Worm (Caenorhabditis elegans): ENCODE results near the gene F28H7.2.

The F28H7.2 gene

DNA sequence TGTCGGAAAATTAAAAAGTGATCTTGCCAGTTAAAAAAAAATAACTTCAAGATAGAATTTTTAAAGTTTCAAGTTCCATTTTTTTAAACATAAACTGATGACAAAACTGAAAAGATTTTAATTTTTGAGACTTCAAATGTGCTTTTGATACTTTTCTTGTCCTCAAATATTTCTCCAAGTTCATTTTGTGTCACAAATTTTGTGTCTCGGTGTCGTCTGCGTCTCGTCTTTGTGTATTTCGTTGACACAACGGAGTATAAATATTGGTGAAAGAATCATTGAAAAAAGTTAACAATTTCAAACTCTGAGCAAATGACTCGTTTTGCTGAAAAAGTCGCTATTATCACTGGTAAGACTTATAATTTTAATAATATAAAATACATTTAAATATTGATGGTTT lies 36.3 kb downstream of the F28H7.2 start, which contains the start of gene D1054.8:
D1054.8 (plus strand) TSS at position 301 of the 400 bp plus-strand sequence.
- TF ChIP-seq mab-5 (tag; optimal IDR thresholded peaks at IDR 0.05), result no peak
- no peak for TF ChIP-seq drap-1 (GFP tag; optimal IDR thresholded peaks at IDR 0.05)
- no peak for TF ChIP-seq mls-2 (tag; optimal IDR thresholded peaks at IDR 0.05)
- TF ChIP-seq lsy-2 (tag; optimal IDR thresholded peaks at IDR 0.05), result no peak
- TF ChIP-seq ceh-43 (GFP tag; optimal IDR thresholded peaks at IDR 0.05), result no peak
- no peak for TF ChIP-seq pha-4 (tag; optimal IDR thresholded peaks at IDR 0.05)
- no peak for TF ChIP-seq flh-1 (GFP tag; optimal IDR thresholded peaks at IDR 0.05)
- TF ChIP-seq nhr-76 (tag; optimal IDR thresholded peaks at IDR 0.05), result no peak

DNA sequence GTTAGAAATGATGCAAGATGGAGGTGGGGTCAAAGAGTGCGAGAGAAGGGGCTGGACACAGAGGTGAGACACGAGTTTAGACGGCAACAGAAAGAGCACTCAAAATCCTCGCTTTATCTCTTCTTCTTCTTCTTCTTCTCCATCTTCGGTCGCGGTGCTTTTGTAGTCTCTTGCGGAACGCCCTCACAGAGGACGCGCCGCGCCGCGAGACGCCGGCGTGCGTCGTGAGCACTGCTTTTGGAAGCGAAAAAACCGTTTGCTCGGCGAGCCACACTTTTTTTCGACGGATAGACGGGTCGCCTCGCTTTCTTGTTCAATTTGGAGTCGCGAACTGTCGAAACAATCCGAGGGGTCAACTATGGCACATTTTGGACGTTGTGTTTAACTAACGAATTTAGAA lies 43.2 kb downstream of the F28H7.2 start, which contains the start of gene D1054.9:
D1054.9 (minus strand) TSS at position 137 of the 400 bp plus-strand sequence.
- TF ChIP-seq pha-4 (tag; optimal IDR thresholded peaks at IDR 0.05) (no peak), ceh-83 (GFP tag; optimal IDR thresholded peaks at IDR 0.05) (no peak), ces-1 (GFP tag; optimal IDR thresholded peaks at IDR 0.05) (no peak), cnd-1 (tag; optimal IDR thresholded peaks at IDR 0.05) (no peak)

DNA sequence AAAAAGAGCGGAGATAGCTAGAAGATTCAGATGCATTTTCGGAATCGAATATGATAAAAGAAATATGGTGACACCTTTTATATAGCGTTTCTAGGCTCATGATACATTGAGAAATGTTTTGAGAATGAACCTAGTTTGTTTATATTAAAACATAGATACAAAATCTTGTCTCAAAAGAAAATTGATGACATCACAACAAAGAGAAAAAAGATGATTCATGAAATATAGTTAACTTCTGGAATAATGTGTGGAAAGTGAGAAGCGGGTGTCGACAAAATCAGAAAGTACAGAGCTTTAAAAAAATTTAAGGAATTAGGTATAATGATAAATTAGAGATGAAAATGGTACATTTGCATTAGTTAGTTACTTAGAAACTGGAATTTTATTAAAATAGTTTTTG lies 45.1 kb downstream of the F28H7.2 start, which contains the start of gene D1054.10:
D1054.10 (minus strand) TSS at position 101 of the 400 bp plus-strand sequence.
- TF ChIP-seq cnd-1 (tag; optimal IDR thresholded peaks at IDR 0.05) (no peak), pha-4 (tag; optimal IDR thresholded peaks at IDR 0.05) (no peak), nhr-28 (tag; optimal IDR thresholded peaks at IDR 0.05) (no peak)

DNA sequence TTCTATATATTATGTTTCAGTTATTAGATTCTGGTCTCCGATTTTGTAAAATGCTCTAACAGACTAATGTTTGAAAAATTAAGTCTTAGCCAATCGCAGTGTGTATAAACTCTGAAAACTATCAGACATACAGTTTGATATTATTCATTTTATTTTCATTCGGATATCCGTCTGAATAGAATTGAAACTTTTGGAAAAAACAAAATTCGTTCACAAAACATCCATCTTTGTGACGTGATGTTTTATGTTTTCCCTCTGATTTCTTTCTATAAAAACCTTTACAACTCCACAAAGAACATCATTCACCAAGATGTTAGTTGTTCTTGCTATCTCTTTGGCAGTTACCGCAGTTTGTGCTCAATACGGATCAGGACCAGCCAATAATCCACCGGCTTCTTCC lies 45.8 kb downstream of the F28H7.2 start, which contains the start of gene ule-3:
ule-3 (plus strand) TSS at position 301 of the 400 bp plus-strand sequence.
- no peak for TF ChIP-seq nhr-2 (tag; optimal IDR thresholded peaks at IDR 0.05)
- no peak for TF ChIP-seq drap-1 (GFP tag; optimal IDR thresholded peaks at IDR 0.05)
- no peak for TF ChIP-seq elt-3 (tag; optimal IDR thresholded peaks at IDR 0.05)
- TF ChIP-seq nhr-12 (tag; optimal IDR thresholded peaks at IDR 0.05), result no peak
- no peak for TF ChIP-seq lin-13 (tag; optimal IDR thresholded peaks at IDR 0.05)
- TF ChIP-seq unc-120 (tag; optimal IDR thresholded peaks at IDR 0.05; ENCODE audit: poor library complexity, severe bottlenecking), result no peak
- TF ChIP-seq ham-2 (GFP tag; optimal IDR thresholded peaks at IDR 0.05), result no peak
- TF ChIP-seq cnd-1 (tag; optimal IDR thresholded peaks at IDR 0.05), result no peak
- TF ChIP-seq flh-1 (GFP tag; optimal IDR thresholded peaks at IDR 0.05), result no peak
- TF ChIP-seq blmp-1 (tag; optimal IDR thresholded peaks at IDR 0.05), result no peak
- no peak for TF ChIP-seq unc-62 (GFP tag; optimal IDR thresholded peaks at IDR 0.05)
- no peak for TF ChIP-seq lsy-2 (tag; optimal IDR thresholded peaks at IDR 0.05)
- no peak for TF ChIP-seq nhr-237 (tag; optimal IDR thresholded peaks at IDR 0.05)
- no peak for TF ChIP-seq ceh-39 (tag; optimal IDR thresholded peaks at IDR 0.05)
- no peak for TF ChIP-seq hlh-1 (tag; optimal IDR thresholded peaks at IDR 0.05)

DNA sequence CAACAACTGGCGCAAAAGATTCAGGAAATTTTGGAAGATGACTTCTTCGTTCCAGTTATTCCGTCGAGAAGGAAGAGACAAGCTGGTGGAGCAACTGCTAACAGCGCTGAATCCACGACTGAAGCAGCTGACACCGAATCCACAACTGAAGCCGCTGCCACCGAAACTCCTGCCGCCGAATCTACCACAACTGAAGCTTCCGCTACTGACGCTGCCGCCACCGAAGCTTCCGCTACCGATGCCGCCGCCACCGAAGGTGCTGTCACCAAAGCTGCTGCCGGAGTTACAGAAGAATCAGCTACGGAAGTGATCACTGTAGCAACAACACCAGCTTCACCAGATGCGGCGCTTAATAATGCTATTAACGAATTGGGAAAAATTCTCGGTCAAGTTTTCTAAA lies 46.8 kb downstream of the F28H7.2 start:
- TF ChIP-seq unc-120 (tag; optimal IDR thresholded peaks at IDR 0.05; ENCODE audit: poor library complexity, severe bottlenecking) (no peak), nhr-12 (tag; optimal IDR thresholded peaks at IDR 0.05) (no peak), nhr-76 (tag; optimal IDR thresholded peaks at IDR 0.05) (no peak), sem-2 (GFP tag; optimal IDR thresholded peaks at IDR 0.05) (no peak), flh-1 (GFP tag; optimal IDR thresholded peaks at IDR 0.05) (no peak), tbx-8 (GFP tag; optimal IDR thresholded peaks at IDR 0.05) (no peak), mls-2 (tag; optimal IDR thresholded peaks at IDR 0.05) (no peak), ces-1 (GFP tag; optimal IDR thresholded peaks at IDR 0.05) (no peak)

DNA sequence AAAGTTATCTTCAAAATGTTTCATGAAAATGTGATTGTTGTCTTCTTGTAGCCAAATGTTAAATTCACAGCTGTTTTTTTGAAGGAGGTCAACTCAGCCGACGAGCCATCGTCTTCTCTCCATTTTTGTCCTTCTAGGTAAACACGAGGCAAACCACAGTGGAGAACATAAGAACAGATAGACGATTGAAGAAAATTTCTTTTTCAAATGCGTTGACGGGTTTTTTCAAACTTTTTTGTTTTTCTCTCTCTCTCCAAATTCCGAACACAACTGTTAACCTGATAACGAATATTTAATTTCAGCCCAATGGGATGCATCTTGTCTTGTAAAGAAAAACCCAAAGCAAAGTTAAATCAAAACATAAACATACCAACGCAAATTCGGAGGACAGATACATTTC lies 47.8 kb downstream of the F28H7.2 start, which contains the start of gene D1054.19:
D1054.19 (plus strand) TSS at position 301 of the 400 bp plus-strand sequence.
- no peak for TF ChIP-seq unc-39 (tag; optimal IDR thresholded peaks at IDR 0.05)
- TF ChIP-seq lsy-2 (tag; optimal IDR thresholded peaks at IDR 0.05), result no peak
- no peak for TF ChIP-seq nhr-76 (tag; optimal IDR thresholded peaks at IDR 0.05)
- TF ChIP-seq blmp-1 (tag; optimal IDR thresholded peaks at IDR 0.05), result no peak
- TF ChIP-seq M03D4.4 (tag; optimal IDR thresholded peaks at IDR 0.05), result no peak
- TF ChIP-seq lin-13 (tag; optimal IDR thresholded peaks at IDR 0.05), result no peak
- no peak for TF ChIP-seq ztf-11 (tag; optimal IDR thresholded peaks at IDR 0.05)
- no peak for TF ChIP-seq cnd-1 (tag; optimal IDR thresholded peaks at IDR 0.05)
- no peak for TF ChIP-seq elt-3 (tag; optimal IDR thresholded peaks at IDR 0.05)
- no peak for TF ChIP-seq unc-62 (GFP tag; optimal IDR thresholded peaks at IDR 0.05)
- no peak for TF ChIP-seq nhr-28 (tag; optimal IDR thresholded peaks at IDR 0.05)
- no peak for TF ChIP-seq unc-120 (tag; optimal IDR thresholded peaks at IDR 0.05; ENCODE audit: poor library complexity, severe bottlenecking)
- no peak for TF ChIP-seq tbx-8 (GFP tag; optimal IDR thresholded peaks at IDR 0.05)
- TF ChIP-seq drap-1 (GFP tag; optimal IDR thresholded peaks at IDR 0.05), result no peak
- no peak for TF ChIP-seq ces-1 (GFP tag; optimal IDR thresholded peaks at IDR 0.05)

Data from whole organism, mixed stage, embryonic.